Worm (Caenorhabditis elegans): ENCODE measurements around the gene C33F10.12.

C33F10.12 gene

ce11 chrII:4873029-4873428 lies 35.5 kb upstream of the C33F10.12 start, which contains the start of gene col-73:
Gene col-73, minus strand, starts transcription at chrII:4873129.
- no peak for TF ChIP-seq ahr-1 (tag; optimal IDR thresholded peaks at IDR 0.05)
- no peak for TF ChIP-seq ceh-24 (tag; optimal IDR thresholded peaks at IDR 0.05)
- TF ChIP-seq ceh-18 (tag; optimal IDR thresholded peaks at IDR 0.05) = no peak
- no peak for TF ChIP-seq pax-1 (tag; optimal IDR thresholded peaks at IDR 0.05)
- no peak for TF ChIP-seq ceh-48 (tag; optimal IDR thresholded peaks at IDR 0.05)
- TF ChIP-seq T23F11.4 (GFP tag; optimal IDR thresholded peaks at IDR 0.05) = no peak
- TF ChIP-seq lin-11 (tag; optimal IDR thresholded peaks at IDR 0.05) = no peak
- TF ChIP-seq sox-4 (tag; optimal IDR thresholded peaks at IDR 0.05) = no peak
- no peak for TF ChIP-seq ceh-45 (GFP tag; IDR thresholded peaks at IDR 0.05)
- no peak for TF ChIP-seq C08G9.2 (tag; optimal IDR thresholded peaks at IDR 0.05)
- TF ChIP-seq ztf-16 (tag; optimal IDR thresholded peaks at IDR 0.05) = no peak
- TF ChIP-seq zip-5 (tag; optimal IDR thresholded peaks at IDR 0.05) = no peak
- no peak for TF ChIP-seq gmeb-2 (tag; optimal IDR thresholded peaks at IDR 0.05)
- TF ChIP-seq pat-9 (tag; optimal IDR thresholded peaks at IDR 0.05) = no peak
- no peak for TF ChIP-seq nhr-11 (tag; optimal IDR thresholded peaks at IDR 0.05)
- TF ChIP-seq rnt-1 (tag; optimal IDR thresholded peaks at IDR 0.05) = no peak
- TF ChIP-seq eyg-1 (tag; optimal IDR thresholded peaks at IDR 0.05) = no peak

ce11 chrII:4871834-4872233 lies 34.3 kb upstream of the C33F10.12 start:
- TF ChIP-seq sox-4 (tag; optimal IDR thresholded peaks at IDR 0.05) (no peak), unc-86 (tag; optimal IDR thresholded peaks at IDR 0.05) (no peak), ceh-24 (tag; optimal IDR thresholded peaks at IDR 0.05) (no peak), ceh-19 (GFP tag; optimal IDR thresholded peaks at IDR 0.05) (no peak), lim-6 (tag; optimal IDR thresholded peaks at IDR 0.05) (no peak)

- no peak for TF ChIP-seq pax-1 (tag; optimal IDR thresholded peaks at IDR 0.05)
- no peak for TF ChIP-seq ahr-1 (tag; optimal IDR thresholded peaks at IDR 0.05)
- TF ChIP-seq nhr-232 (tag; optimal IDR thresholded peaks at IDR 0.05) = no peak
- TF ChIP-seq ceh-34 (tag; optimal IDR thresholded peaks at IDR 0.05) = no peak
- no peak for TF ChIP-seq Y22D7AL.16 (tag; optimal IDR thresholded peaks at IDR 0.05)
- no peak for TF ChIP-seq che-1 (tag; optimal IDR thresholded peaks at IDR 0.05)
- TF ChIP-seq syd-9 (tag; optimal IDR thresholded peaks at IDR 0.05) = no peak
- no peak for TF ChIP-seq K02D7.2 (tag; optimal IDR thresholded peaks at IDR 0.05)
- TF ChIP-seq rnt-1 (tag; optimal IDR thresholded peaks at IDR 0.05) = no peak
- TF ChIP-seq sdc-2 (tag; optimal IDR thresholded peaks at IDR 0.05) = no peak
- TF ChIP-seq ceh-48 (tag; optimal IDR thresholded peaks at IDR 0.05) = no peak
- no peak for TF ChIP-seq pros-1 (tag; optimal IDR thresholded peaks at IDR 0.05)
- TF ChIP-seq hlh-30 (tag; optimal IDR thresholded peaks at IDR 0.05; ENCODE audit: insufficient read depth) = no peak
These were observed 33.1 kb upstream of the C33F10.12 start, which contains the start of gene col-20 for ce11 chrII:4870691-4871090. Gene col-20, minus strand, starts transcription at chrII:4870791.

ce11 chrII:4869793-4870343 lies 32.3 kb upstream of the C33F10.12 start:
- TF ChIP-seq unc-42 (tag; optimal IDR thresholded peaks at IDR 0.05) (no peak), hlh-8 (tag; optimal IDR thresholded peaks at IDR 0.05) (no peak), hlh-6 (tag; optimal IDR thresholded peaks at IDR 0.05) (peak; percentile 9), pat-9 (tag; optimal IDR thresholded peaks at IDR 0.05) (no peak), npax-4 (tag; optimal IDR thresholded peaks at IDR 0.05) (no peak), K09A11.1 (tag; optimal IDR thresholded peaks at IDR 0.05; ENCODE audit: insufficient read depth) (no peak), ttx-3 (tag; optimal IDR thresholded peaks at IDR 0.05) (no peak), elt-4 (tag; optimal IDR thresholded peaks at IDR 0.05) (peak; percentile 86), ztf-16 (tag; optimal IDR thresholded peaks at IDR 0.05) (no peak), ceh-45 (GFP tag; IDR thresholded peaks at IDR 0.05) (no peak), T23F11.4 (GFP tag; optimal IDR thresholded peaks at IDR 0.05) (no peak), ceh-34 (tag; optimal IDR thresholded peaks at IDR 0.05) (no peak), hlh-15 (tag; optimal IDR thresholded peaks at IDR 0.05) (no peak), ama-1 (optimal IDR thresholded peaks at IDR 0.05) (no peak), ceh-24 (tag; optimal IDR thresholded peaks at IDR 0.05) (no peak), pha-4 (tag; optimal IDR thresholded peaks at IDR 0.05) (no peak), ceh-31 (tag; optimal IDR thresholded peaks at IDR 0.05) (peak; percentile 18), C38D4.7 (GFP tag; optimal IDR thresholded peaks at IDR 0.05) (no peak)
